Fruit fly (Drosophila melanogaster) whole organism, prepupa: Measurements from ENCODE around the gene Acp1.

Experiments
- Blimp-1 ChIP-seq: fragments of 200-800 bp; sonication (Bioruptor generic); optimal IDR thresholded peaks from 3 replicates; lab custom pipeline; 2017; ENCODE audit warnings: missing biosample characterization, missing genetic modification characterization, mild to moderate bottlenecking, moderate library complexity, missing genetic modification reagents
- CG11762 ChIP-seq: fragments of 200-800 bp; sonication (Bioruptor generic); optimal IDR thresholded peaks from 3 replicates; lab custom pipeline; 2016; ENCODE audit warnings: missing biosample characterization, missing genetic modification characterization; ENCODE audit not compliant: insufficient read depth
- CG11902 ChIP-seq: fragments of 200-800 bp; sonication (Bioruptor generic); optimal IDR thresholded peaks from 3 replicates; lab custom pipeline; 2016; ENCODE audit warnings: missing biosample characterization, missing genetic modification characterization
- CG1621 ChIP-seq: fragments of 200-800 bp; sonication (Bioruptor generic); optimal IDR thresholded peaks from 3 replicates; lab custom pipeline; 2018; ENCODE audit warnings: missing biosample characterization, mild to moderate bottlenecking, missing genetic modification characterization
- CG31627 ChIP-seq: fragments of 200-800 bp; sonication (Bioruptor generic); optimal IDR thresholded peaks from 3 replicates; lab custom pipeline; 2016; ENCODE audit warnings: missing biosample characterization, missing genetic modification characterization
- CG6792 ChIP-seq: fragments of 200-800 bp; sonication (Bioruptor generic); optimal IDR thresholded peaks from 3 replicates; lab custom pipeline; 2016; ENCODE audit warnings: missing biosample characterization, missing genetic modification characterization
- CG6808 ChIP-seq: fragments of 200-800 bp; sonication (Bioruptor generic); optimal IDR thresholded peaks from 3 replicates; lab custom pipeline; 2017; ENCODE audit warnings: missing biosample characterization, missing genetic modification characterization, mild to moderate bottlenecking, moderate library complexity, missing genetic modification reagents
- CG6854 ChIP-seq: fragments of 200-800 bp; sonication (Bioruptor generic); optimal IDR thresholded peaks from 2 replicates; lab custom pipeline; 2017; ENCODE audit warnings: missing biosample characterization, mild to moderate bottlenecking, missing genetic modification characterization
- CG7368 ChIP-seq: fragments of 200-800 bp; sonication (Bioruptor generic); optimal IDR thresholded peaks from 3 replicates; lab custom pipeline; 2016; ENCODE audit warnings: missing biosample characterization, missing genetic modification characterization
- CG8319 ChIP-seq: fragments of 200-800 bp; sonication (Bioruptor generic); optimal IDR thresholded peaks from 3 replicates; lab custom pipeline; 2016; ENCODE audit warnings: missing biosample characterization, missing genetic modification characterization
- CG8632 ChIP-seq: fragments of 200-800 bp; sonication (Bioruptor generic); optimal IDR thresholded peaks from 3 replicates; lab custom pipeline; 2016; ENCODE audit warnings: missing biosample characterization, missing genetic modification characterization
- CG9139 ChIP-seq: fragments of 200-800 bp; sonication (Bioruptor generic); optimal IDR thresholded peaks from 3 replicates; lab custom pipeline; 2017; ENCODE audit warnings: missing biosample characterization, mild to moderate bottlenecking, missing genetic modification characterization
- Eip75B ChIP-seq: fragments of 200-800 bp; sonication (Bioruptor generic); optimal IDR thresholded peaks from 3 replicates; lab custom pipeline; 2016; ENCODE audit warnings: missing biosample characterization, missing genetic modification characterization
- Eip78C ChIP-seq: fragments of 200-800 bp; sonication (Bioruptor generic); peaks from one replicate; lab custom pipeline; 2016; ENCODE audit warnings: missing biosample characterization, missing genetic modification characterization
- Eip93F ChIP-seq: fragments of 200-800 bp; sonication (Bioruptor generic); optimal IDR thresholded peaks from 2 replicates; lab custom pipeline; 2016; ENCODE audit warnings: missing biosample characterization, mild to moderate bottlenecking, missing genetic modification characterization
- Ets21C ChIP-seq: fragments of 200-800 bp; sonication (Bioruptor generic); optimal IDR thresholded peaks from 3 replicates; lab custom pipeline; 2016; ENCODE audit warnings: missing biosample characterization, missing genetic modification characterization
- Hr39 ChIP-seq: fragments of 200-800 bp; sonication (Bioruptor generic); optimal IDR thresholded peaks from 2 replicates; lab custom pipeline; 2016; ENCODE audit warnings: missing biosample characterization, missing genetic modification characterization
- Lpt ChIP-seq: fragments of 200-800 bp; sonication (Bioruptor generic); optimal IDR thresholded peaks from 3 replicates; lab custom pipeline; 2016; ENCODE audit warnings: missing biosample characterization, missing genetic modification characterization
- Met ChIP-seq: fragments of 200-800 bp; sonication (Bioruptor generic); optimal IDR thresholded peaks from 3 replicates; lab custom pipeline; 2016; ENCODE audit warnings: missing biosample characterization, missing genetic modification characterization
- OdsH ChIP-seq: fragments of 200-800 bp; sonication (Bioruptor generic); optimal IDR thresholded peaks from 3 replicates; lab custom pipeline; 2016; ENCODE audit warnings: missing biosample characterization, missing genetic modification characterization
- Smox ChIP-seq: fragments of 200-800 bp; sonication (Bioruptor generic); optimal IDR thresholded peaks from 3 replicates; lab custom pipeline; 2016; ENCODE audit warnings: missing biosample characterization, missing genetic modification characterization
- Sox14 ChIP-seq: fragments of 200-800 bp; sonication (Bioruptor generic); optimal IDR thresholded peaks from 3 replicates; lab custom pipeline; 2016; ENCODE audit warnings: missing biosample characterization, missing genetic modification characterization
- acj6 ChIP-seq: fragments of 200-800 bp; sonication (Bioruptor generic); optimal IDR thresholded peaks from 3 replicates; lab custom pipeline; 2016; ENCODE audit warnings: missing biosample characterization, missing genetic modification characterization
- cyc ChIP-seq: fragments of 200-800 bp; sonication (Bioruptor generic); optimal IDR thresholded peaks from 3 replicates; lab custom pipeline; 2016; ENCODE audit warnings: missing biosample characterization, missing genetic modification characterization
- dac ChIP-seq: fragments of 200-800 bp; sonication (Bioruptor generic); optimal IDR thresholded peaks from 2 replicates; lab custom pipeline; 2017; ENCODE audit warnings: missing biosample characterization, mild to moderate bottlenecking, missing genetic modification characterization
- esn ChIP-seq: fragments of 200-800 bp; sonication (Bioruptor generic); optimal IDR thresholded peaks from 2 replicates; lab custom pipeline; 2016; ENCODE audit warnings: missing biosample characterization, mild to moderate bottlenecking, missing genetic modification characterization, moderate library complexity
- fd85E ChIP-seq: fragments of 200-800 bp; sonication (Bioruptor generic); optimal IDR thresholded peaks from 3 replicates; lab custom pipeline; 2016; ENCODE audit warnings: missing biosample characterization, missing genetic modification characterization
- lz ChIP-seq: fragments of 200-800 bp; sonication (Bioruptor generic); optimal IDR thresholded peaks from 3 replicates; lab custom pipeline; 2016; ENCODE audit warnings: missing biosample characterization, missing genetic modification characterization
- net ChIP-seq: fragments of 200-800 bp; sonication (Bioruptor generic); optimal IDR thresholded peaks from 3 replicates; lab custom pipeline; 2016; ENCODE audit warnings: missing biosample characterization, missing genetic modification characterization
- salr ChIP-seq, 2 experiments: fragments of 200-800 bp; sonication (Bioruptor generic); optimal IDR thresholded peaks; 3 replicates each; lab custom pipeline; 2016 to 2018; ENCODE audit warnings: missing biosample characterization in 2 of 2, missing genetic modification characterization in 2 of 2, mild to moderate bottlenecking in 1 of 2
- spab ChIP-seq: fragments of 200-800 bp; sonication (Bioruptor generic); optimal IDR thresholded peaks from 2 replicates; lab custom pipeline; 2017; ENCODE audit warnings: missing biosample characterization, mild to moderate bottlenecking, missing genetic modification characterization, missing genetic modification reagents
- ss ChIP-seq, 2 experiments: fragments of 200-800 bp; sonication (Bioruptor generic); optimal IDR thresholded peaks; 2 replicates in 1 of 2; 3 replicates in 1 of 2; lab custom pipeline; 2017 to 2018; ENCODE audit warnings: mild to moderate bottlenecking in 2 of 2, missing biosample characterization in 2 of 2, missing genetic modification characterization in 2 of 2, moderate library complexity in 1 of 2
- svp ChIP-seq: fragments of 200-800 bp; sonication (Bioruptor generic); peaks from one replicate; lab custom pipeline; 2016; ENCODE audit warnings: missing biosample characterization, missing genetic modification characterization
- topi ChIP-seq: fragments of 200-800 bp; sonication (Bioruptor generic); optimal IDR thresholded peaks from 3 replicates; lab custom pipeline; 2016; ENCODE audit warnings: missing biosample characterization, missing genetic modification characterization
- vri ChIP-seq: fragments of 200-800 bp; sonication (Bioruptor generic); optimal IDR thresholded peaks from 3 replicates; lab custom pipeline; 2016; ENCODE audit warnings: missing biosample characterization, mild to moderate bottlenecking, missing genetic modification characterization

The Acp1 gene

DNA sequence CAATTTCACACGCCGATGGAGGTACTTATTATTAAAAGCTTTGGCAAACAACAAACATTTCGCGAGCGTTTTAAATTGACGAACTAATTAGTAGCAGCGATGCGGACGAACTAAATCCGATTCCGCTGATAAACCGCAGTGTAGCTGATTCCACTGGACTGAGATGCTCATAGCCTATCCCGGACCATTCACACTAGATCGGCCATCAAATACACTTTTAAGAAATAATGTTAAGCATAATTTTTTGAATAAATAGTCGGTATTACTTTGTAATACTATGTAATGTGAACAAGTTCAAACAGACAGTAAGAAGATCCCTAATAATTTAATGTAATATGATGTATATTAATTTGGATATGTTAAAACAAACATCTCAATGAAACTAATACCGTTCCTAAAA, 18.6 kb downstream of the Acp1 start, which contains the start of gene CG13794:
Gene CG13794, minus strand, starts transcription at position 101 of the 400 bp plus-strand sequence.
- TF ChIP-seq CG11762: no peak
- no peak for TF ChIP-seq OdsH
- TF ChIP-seq Eip93F (GFP tag; lab: Kevin White, UChicago): no peak
- no peak for TF ChIP-seq salr (GFP tag; optimal IDR thresholded peaks at IDR 0.05; lab: Kevin White, UChicago)
- TF ChIP-seq CG9139: no peak
- TF ChIP-seq CG6854: no peak
- no peak for TF ChIP-seq CG7368 (GFP tag; lab: Kevin White, UChicago)

DNA sequence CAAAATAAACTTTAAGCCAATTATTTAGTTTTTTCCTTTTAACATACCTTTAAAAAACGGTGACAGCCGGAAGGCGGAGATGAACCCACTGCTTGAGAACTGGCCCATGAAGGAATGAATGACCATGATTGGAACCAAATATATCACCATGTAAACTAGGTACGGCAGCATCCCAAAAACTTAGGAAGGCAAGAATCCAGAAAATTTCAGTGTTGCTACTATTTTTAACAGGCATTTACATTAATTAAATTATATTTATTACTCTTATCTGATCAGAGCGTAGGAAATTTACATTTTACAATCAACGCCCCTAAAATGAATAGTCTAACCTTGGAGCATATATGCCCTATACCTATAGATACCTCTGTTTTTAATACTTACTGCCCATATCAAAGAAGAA, 19.2 kb downstream of the Acp1 start:
- TF ChIP-seq topi: no peak
- no peak for TF ChIP-seq OdsH
- TF ChIP-seq CG31627 (GFP tag; lab: Kevin White, UChicago): no peak
- TF ChIP-seq dac: no peak
- no peak for TF ChIP-seq cyc (GFP tag; lab: Kevin White, UChicago)
- TF ChIP-seq Eip78C (GFP tag; lab: Kevin White, UChicago): no peak
- TF ChIP-seq Met (GFP tag; lab: Kevin White, UChicago): no peak
- no peak for TF ChIP-seq CG6808
- TF ChIP-seq, all 60 proteins: peak for 0

DNA sequence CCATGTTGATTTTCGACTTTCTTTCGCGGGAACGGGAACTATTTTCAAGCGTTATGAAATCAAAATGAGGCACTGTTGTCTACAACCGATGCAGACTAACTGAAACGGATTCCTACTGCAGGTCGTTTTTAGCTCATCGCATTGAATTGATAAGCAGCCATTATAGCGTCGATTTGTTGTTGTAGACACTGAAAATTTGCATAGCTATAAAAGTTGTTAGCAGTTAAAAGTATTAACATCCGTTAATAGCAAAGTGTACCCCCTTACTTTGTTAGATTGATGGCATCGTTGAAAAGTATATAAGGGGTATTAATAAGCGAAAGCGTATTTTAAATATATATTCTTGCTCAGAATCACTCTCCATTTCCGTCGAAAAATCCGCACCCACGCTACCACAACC, 21.9 kb downstream of the Acp1 start, which contains the start of gene CG13793:
Gene CG13793, minus strand, starts transcription at position 101 of the 400 bp plus-strand sequence.
- TF ChIP-seq net (GFP tag; lab: Kevin White, UChicago) (no peak), Lpt (no peak), svp (GFP tag; lab: Kevin White, UChicago) (no peak), lz (GFP tag; lab: Kevin White, UChicago) (no peak), fd85E (no peak), ss (GFP tag; optimal IDR thresholded peaks at IDR 0.05; lab: Kevin White, UChicago) (no peak), CG11762 (no peak), spab (GFP tag; lab: Kevin White, UChicago) (no peak), vri (GFP tag; lab: Kevin White, UChicago) (no peak), CG6854 (no peak), Eip78C (GFP tag; lab: Kevin White, UChicago) (no peak), CG11902 (GFP tag; lab: Kevin White, UChicago) (no peak), OdsH (no peak), Hr39 (GFP tag; lab: Kevin White, UChicago) (no peak), esn (no peak), CG31627 (GFP tag; lab: Kevin White, UChicago) (no peak), Eip75B (no peak), salr (GFP tag; optimal IDR thresholded peaks at IDR 0.05; lab: Kevin White, UChicago) (no peak)

DNA sequence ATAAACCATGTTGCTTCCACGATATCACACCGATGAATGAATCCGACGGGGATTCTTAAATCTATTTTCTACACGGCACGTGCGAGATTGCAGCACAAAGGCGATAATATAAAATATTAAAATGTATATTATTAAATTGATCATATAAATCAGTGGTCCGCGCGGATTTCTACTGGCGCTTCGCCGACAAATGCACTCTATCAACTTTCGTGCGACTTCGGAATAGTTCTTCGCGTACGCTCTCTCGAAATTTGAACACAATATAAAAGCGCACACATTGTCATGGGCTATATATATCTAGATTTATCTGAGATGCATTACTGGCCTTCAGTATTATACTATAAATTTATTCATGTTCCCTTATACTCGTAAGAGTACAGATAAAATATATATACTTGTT, 24.8 kb downstream of the Acp1 start, which contains the start of gene CG33296:
Gene CG33296, minus strand, starts transcription at position 101 of the 400 bp plus-strand sequence.
- no peak for TF ChIP-seq CG7368 (GFP tag; lab: Kevin White, UChicago)
- no peak for TF ChIP-seq Lpt
- TF ChIP-seq vri (GFP tag; lab: Kevin White, UChicago): no peak
- TF ChIP-seq Sox14 (GFP tag; lab: Kevin White, UChicago): no peak
- no peak for TF ChIP-seq CG1621
- no peak for TF ChIP-seq dac
- TF ChIP-seq Smox (GFP tag; lab: Kevin White, UChicago): no peak
- TF ChIP-seq CG8319 (GFP tag; lab: Kevin White, UChicago): no peak
- no peak for TF ChIP-seq CG8632
- no peak for TF ChIP-seq acj6
- no peak for TF ChIP-seq Hr39 (GFP tag; lab: Kevin White, UChicago)
- no peak for TF ChIP-seq ss (GFP tag; optimal IDR thresholded peaks at IDR 0.05; lab: Kevin White, UChicago)
- no peak for TF ChIP-seq CG6792 (GFP tag; lab: Kevin White, UChicago)
- TF ChIP-seq fd85E: no peak
- TF ChIP-seq Ets21C (GFP tag; lab: Kevin White, UChicago): no peak
- no peak for TF ChIP-seq CG31627 (GFP tag; lab: Kevin White, UChicago)
- no peak for TF ChIP-seq Blimp-1
- TF ChIP-seq Eip78C (GFP tag; lab: Kevin White, UChicago): no peak
